Fruit fly (Drosophila melanogaster) whole organism, embryonic: ENCODE measurements around the gene wdb.

Experiments used
- Asciz ChIP-seq: fragments of 200-800 bp; sonication (Bioruptor generic); optimal IDR thresholded peaks from 2 replicates; lab custom pipeline; 2017; ENCODE audit warnings: missing biosample characterization, mild to moderate bottlenecking, missing genetic modification characterization, missing genetic modification reagents
- C15 ChIP-seq: fragments of 200-800 bp; sonication (Bioruptor generic); IDR thresholded peaks from 3 replicates; pipeline ENCODE4 v1.3.6; 2022; ENCODE audit warnings: missing biosample characterization, missing genetic modification characterization
- CG11695 ChIP-seq: fragments of 200-800 bp; sonication (Bioruptor generic); IDR thresholded peaks from 3 replicates; pipeline ENCODE4 v1.3.6; 2022; ENCODE audit warnings: missing biosample characterization, missing genetic modification characterization
- CG12104 ChIP-seq: fragments of 200-800 bp; sonication (Bioruptor generic); optimal IDR thresholded peaks from 3 replicates; lab custom pipeline; 2016; ENCODE audit warnings: missing biosample characterization, missing genetic modification characterization
- CG12391 ChIP-seq: fragments of 200-800 bp; sonication (Bioruptor generic); optimal IDR thresholded peaks from 3 replicates; lab custom pipeline; 2018; ENCODE audit warnings: missing biosample characterization, mild to moderate bottlenecking, missing genetic modification characterization, moderate library complexity
- CG16815 ChIP-seq: fragments of 200-800 bp; sonication (Bioruptor generic); optimal IDR thresholded peaks from 3 replicates; lab custom pipeline; 2017; ENCODE audit warnings: missing biosample characterization, mild to moderate bottlenecking, missing genetic modification characterization
- CG16863 ChIP-seq: fragments of 200-800 bp; sonication (Bioruptor generic); optimal IDR thresholded peaks from 3 replicates; lab custom pipeline; 2016; ENCODE audit warnings: missing biosample characterization, missing genetic modification characterization
- CG17568 ChIP-seq: fragments of 200-800 bp; sonication (Bioruptor generic); optimal IDR thresholded peaks from 2 replicates; lab custom pipeline; 2018; ENCODE audit warnings: missing biosample characterization, mild to moderate bottlenecking, missing genetic modification characterization, moderate library complexity
- CG31224 ChIP-seq: fragments of 200-800 bp; sonication (Bioruptor generic); IDR thresholded peaks from 2 replicates; pipeline ENCODE4 v1.3.6; 2022; ENCODE audit warnings: missing biosample characterization, missing genetic modification characterization
- CG34224 ChIP-seq: fragments of 200-800 bp; sonication (Bioruptor generic); IDR thresholded peaks from 3 replicates; pipeline ENCODE4 v1.3.6; 2022; ENCODE audit warnings: missing biosample characterization, missing genetic modification characterization; ENCODE audit not compliant: partially characterized antibody
- CG42726 ChIP-seq: fragments of 200-800 bp; sonication (Bioruptor generic); IDR thresholded peaks from 2 replicates; pipeline ENCODE4 v1.3.6; 2022; ENCODE audit warnings: missing biosample characterization, missing genetic modification characterization; ENCODE audit not compliant: partially characterized antibody
- CG4617 ChIP-seq: fragments of 200-800 bp; sonication (Bioruptor generic); optimal IDR thresholded peaks from 3 replicates; lab custom pipeline; 2016; ENCODE audit warnings: missing biosample characterization, missing genetic modification characterization, borderline replicate concordance
- CG6254 ChIP-seq: fragments of 200-800 bp; sonication (Bioruptor generic); optimal IDR thresholded peaks from 3 replicates; lab custom pipeline; 2017; ENCODE audit warnings: mild to moderate bottlenecking, missing biosample characterization, missing genetic modification reagents, missing genetic modification characterization
- CG6683 ChIP-seq: fragments of 200-800 bp; sonication (Bioruptor generic); optimal IDR thresholded peaks from 2 replicates; lab custom pipeline; 2017; ENCODE audit warnings: missing biosample characterization, mild to moderate bottlenecking, missing genetic modification characterization, missing genetic modification reagents
- CG7271 ChIP-seq: fragments of 200-800 bp; sonication (Bioruptor generic); optimal IDR thresholded peaks from 2 replicates; lab custom pipeline; 2018; ENCODE audit warnings: missing biosample characterization, mild to moderate bottlenecking, missing genetic modification characterization, moderate library complexity
- CG7372 ChIP-seq: fragments of 200-800 bp; sonication (Bioruptor generic); IDR thresholded peaks from 2 replicates; pipeline ENCODE4 v1.3.6; 2022; ENCODE audit warnings: missing biosample characterization, missing genetic modification characterization
- CG7745 ChIP-seq: fragments of 200-800 bp; sonication (Bioruptor generic); optimal IDR thresholded peaks from 2 replicates; lab custom pipeline; 2018; ENCODE audit warnings: missing biosample characterization, mild to moderate bottlenecking, missing genetic modification characterization, moderate library complexity
- CG7928 ChIP-seq: fragments of 200-800 bp; sonication (Bioruptor generic); optimal IDR thresholded peaks from 2 replicates; lab custom pipeline; 2017; ENCODE audit warnings: missing biosample characterization, mild to moderate bottlenecking, missing genetic modification characterization
- CG8281 ChIP-seq: fragments of 200-800 bp; sonication (Bioruptor generic); optimal IDR thresholded peaks from 2 replicates; lab custom pipeline; 2018; ENCODE audit warnings: missing biosample characterization, mild to moderate bottlenecking, missing genetic modification characterization, moderate library complexity
- Dref ChIP-seq: fragments of 200-800 bp; sonication (Bioruptor generic); IDR thresholded peaks from 2 replicates; pipeline ENCODE4 v1.3.6; 2022; ENCODE audit warnings: missing biosample characterization, missing genetic modification characterization
- Fer3 ChIP-seq: fragments of 200-800 bp; sonication (Bioruptor generic); optimal IDR thresholded peaks from 2 replicates; lab custom pipeline; 2018; ENCODE audit warnings: missing biosample characterization, mild to moderate bottlenecking, missing genetic modification characterization, moderate library complexity
- HLHmδ ChIP-seq: fragments of 200-800 bp; sonication (Bioruptor generic); optimal IDR thresholded peaks from 2 replicates; lab custom pipeline; 2018; ENCODE audit warnings: missing biosample characterization, mild to moderate bottlenecking, missing genetic modification characterization, moderate library complexity
- Hey ChIP-seq: fragments of 200-800 bp; sonication (Bioruptor generic); optimal IDR thresholded peaks from 3 replicates; lab custom pipeline; 2018; ENCODE audit warnings: missing biosample characterization, mild to moderate bottlenecking, missing genetic modification characterization
- NC2α ChIP-seq: fragments of 200-800 bp; sonication (Bioruptor generic); optimal IDR thresholded peaks from 2 replicates; lab custom pipeline; 2016; ENCODE audit warnings: missing biosample characterization, missing genetic modification characterization
- NFAT ChIP-seq: fragments of 200-800 bp; sonication (Bioruptor generic); IDR thresholded peaks from 2 replicates; pipeline ENCODE4 v1.3.6; 2022; ENCODE audit warnings: missing biosample characterization, missing genetic modification characterization
- NK7.1 ChIP-seq: fragments of 200-800 bp; sonication (Bioruptor generic); optimal IDR thresholded peaks from 3 replicates; lab custom pipeline; 2016; ENCODE audit warnings: missing biosample characterization, missing genetic modification characterization
- Nf-YB ChIP-seq: fragments of 200-800 bp; sonication (Bioruptor generic); optimal IDR thresholded peaks from 3 replicates; lab custom pipeline; 2019; ENCODE audit warnings: missing biosample characterization, mild to moderate bottlenecking, missing genetic modification characterization, moderate library complexity
- Optix ChIP-seq: fragments of 200-800 bp; sonication (Bioruptor generic); IDR thresholded peaks from 3 replicates; pipeline ENCODE4 v1.3.6; 2022; ENCODE audit warnings: missing biosample characterization, missing genetic modification characterization
- Xbp1 ChIP-seq: fragments of 200-800 bp; sonication (Bioruptor generic); optimal IDR thresholded peaks from 3 replicates; lab custom pipeline; 2016; ENCODE audit warnings: missing biosample characterization, mild to moderate bottlenecking, missing genetic modification characterization
- aop ChIP-seq: fragments of 200-800 bp; sonication (Bioruptor generic); IDR thresholded peaks from 2 replicates; pipeline ENCODE4 v1.3.6; 2022; ENCODE audit warnings: missing biosample characterization, missing genetic modification characterization
- ap ChIP-seq: fragments of 200-800 bp; sonication (Bioruptor generic); IDR thresholded peaks from 2 replicates; pipeline ENCODE4 v1.3.6; 2022; ENCODE audit warnings: missing biosample characterization, missing genetic modification characterization
- ato ChIP-seq: fragments of 200-800 bp; sonication (Bioruptor generic); IDR thresholded peaks from 2 replicates; pipeline ENCODE4 v1.3.6; 2022; ENCODE audit warnings: missing biosample characterization, missing genetic modification characterization; ENCODE audit not compliant: partially characterized antibody
- bab2 ChIP-seq: fragments of 200-800 bp; sonication (Bioruptor generic); optimal IDR thresholded peaks from 2 replicates; lab custom pipeline; 2016; ENCODE audit warnings: missing biosample characterization, missing genetic modification characterization
- bbx ChIP-seq: fragments of 200-800 bp; sonication (Bioruptor generic); IDR thresholded peaks from 2 replicates; pipeline ENCODE4 v1.3.6; 2022; ENCODE audit warnings: missing biosample characterization, missing genetic modification characterization; ENCODE audit not compliant: partially characterized antibody
- bowl ChIP-seq: fragments of 200-800 bp; sonication (Bioruptor generic); IDR thresholded peaks from 2 replicates; pipeline ENCODE4 v1.3.6; 2022; ENCODE audit warnings: missing biosample characterization, missing genetic modification characterization
- dan ChIP-seq: fragments of 200-800 bp; sonication (Bioruptor generic); IDR thresholded peaks from 2 replicates; pipeline ENCODE4 v1.3.6; 2022; ENCODE audit warnings: missing biosample characterization, missing genetic modification characterization
- disco-r ChIP-seq: fragments of 200-800 bp; sonication (Bioruptor generic); optimal IDR thresholded peaks from 2 replicates; lab custom pipeline; 2016; ENCODE audit warnings: missing biosample characterization, missing genetic modification characterization
- dm ChIP-seq: fragments of 200-800 bp; sonication (Bioruptor generic); optimal IDR thresholded peaks from 3 replicates; lab custom pipeline; 2016; ENCODE audit warnings: missing biosample characterization, missing genetic modification characterization
- ham ChIP-seq: fragments of 200-800 bp; sonication (Bioruptor generic); IDR thresholded peaks from 2 replicates; pipeline ENCODE4 v1.3.6; 2022; ENCODE audit warnings: missing biosample characterization, missing genetic modification characterization
- insv ChIP-seq, 2 experiments: fragments of 200-800 bp; sonication (Bioruptor generic); optimal IDR thresholded peaks; 3 replicates each; lab custom pipeline; 2016 to 2018; ENCODE audit warnings: missing biosample characterization in 2 of 2, missing genetic modification characterization in 2 of 2
- knrl ChIP-seq: fragments of 200-800 bp; sonication (Bioruptor generic); IDR thresholded peaks from 3 replicates; pipeline ENCODE4 v1.3.6; 2022; ENCODE audit warnings: missing biosample characterization, missing genetic modification characterization; ENCODE audit not compliant: partially characterized antibody
- lmd ChIP-seq: fragments of 200-800 bp; sonication (Bioruptor generic); IDR thresholded peaks from 2 replicates; pipeline ENCODE4 v1.3.6; 2022; ENCODE audit warnings: missing biosample characterization, missing genetic modification characterization
- pb ChIP-seq: fragments of 200-800 bp; sonication (Bioruptor generic); optimal IDR thresholded peaks from 3 replicates; lab custom pipeline; 2016; ENCODE audit warnings: missing biosample characterization, missing genetic modification characterization
- pros ChIP-seq: fragments of 200-800 bp; sonication (Bioruptor generic); optimal IDR thresholded peaks from 3 replicates; lab custom pipeline; 2019; ENCODE audit warnings: missing biosample characterization, mild to moderate bottlenecking, missing genetic modification characterization, moderate library complexity
- scrt ChIP-seq: fragments of 200-800 bp; sonication (Bioruptor generic); optimal IDR thresholded peaks from 2 replicates; lab custom pipeline; 2018; ENCODE audit warnings: missing biosample characterization, mild to moderate bottlenecking, missing genetic modification characterization, moderate library complexity
- slbo ChIP-seq: fragments of 200-800 bp; sonication (Bioruptor generic); IDR thresholded peaks from 2 replicates; pipeline ENCODE4 v1.3.6; 2022; ENCODE audit warnings: missing biosample characterization, missing genetic modification characterization
- slou ChIP-seq: fragments of 200-800 bp; sonication (Bioruptor generic); optimal IDR thresholded peaks from 3 replicates; lab custom pipeline; 2016; ENCODE audit warnings: missing biosample characterization, missing genetic modification characterization
- ssp ChIP-seq: fragments of 200-800 bp; sonication (Bioruptor generic); IDR thresholded peaks from 2 replicates; pipeline ENCODE4 v1.3.6; 2022; ENCODE audit warnings: missing biosample characterization, missing genetic modification characterization
- toy ChIP-seq: fragments of 200-800 bp; sonication (Bioruptor generic); IDR thresholded peaks from 2 replicates; pipeline ENCODE4 v1.3.6; 2022; ENCODE audit warnings: missing biosample characterization, missing genetic modification characterization
- usp ChIP-seq: fragments of >200 bp; optimal IDR thresholded peaks from 2 replicates; lab custom pipeline; 2017; ENCODE audit warnings: missing biosample characterization, missing genetic modification characterization
- zen ChIP-seq: fragments of 200-800 bp; sonication (Bioruptor generic); optimal IDR thresholded peaks from 3 replicates; lab custom pipeline; 2018; ENCODE audit warnings: missing biosample characterization, mild to moderate bottlenecking, missing genetic modification characterization, moderate library complexity

The wdb gene

dm6 chr3R:27581263-27581868, 675 bp downstream of the wdb start (continued):
- TF ChIP-seq Xbp1 (GFP tag; lab: Kevin White, UChicago) = peak; percentile 48
- no peak for TF ChIP-seq insv (GFP tag; optimal IDR thresholded peaks at IDR 0.05; lab: Kevin White, UChicago)
- TF ChIP-seq CG12104 (GFP tag; lab: Kevin White, UChicago) = no peak
- no peak for TF ChIP-seq CG17568 (GFP tag; lab: Kevin White, UChicago)
- no peak for TF ChIP-seq CG4617 (GFP tag; lab: Kevin White, UChicago)
- peak; percentile 41 for TF ChIP-seq Fer3 (tag; lab: Kevin White, UChicago)
- TF ChIP-seq CG34224 (GFP tag; lab: Robert Waterston, UW) = no peak
- TF ChIP-seq CG31224 (GFP tag; lab: Robert Waterston, UW) = no peak
- no peak for TF ChIP-seq slbo (GFP tag; lab: Robert Waterston, UW)
- TF ChIP-seq zen (tag; lab: Kevin White, UChicago) = no peak
- no peak for TF ChIP-seq NK7.1
- TF ChIP-seq CG7745 (tag; lab: Kevin White, UChicago) = no peak
- TF ChIP-seq CG42726 = no peak
- TF ChIP-seq ap (GFP tag; lab: Robert Waterston, UW) = no peak
- TF ChIP-seq usp (GFP tag; lab: Kevin White, UChicago) = no peak
- TF ChIP-seq CG7271 = peak; percentile 41
- no peak for TF ChIP-seq CG11695 (GFP tag; lab: Robert Waterston, UW)
- TF ChIP-seq CG16815 = no peak
- no peak for TF ChIP-seq toy
- TF ChIP-seq CG8281 = no peak
- TF ChIP-seq C15 (GFP tag; lab: Robert Waterston, UW) = no peak
- peak; percentile 53 for TF ChIP-seq bab2 (GFP tag; lab: Kevin White, UChicago)
- peak; percentile 50 for TF ChIP-seq scrt (GFP tag; lab: Kevin White, UChicago)
- TF ChIP-seq CG6683 (GFP tag; lab: Kevin White, UChicago) = peak; percentile 59
- TF ChIP-seq CG12391 (tag; lab: Kevin White, UChicago) = peak; percentile 62
- TF ChIP-seq Hey (tag; lab: Kevin White, UChicago) = peak; percentile 3
- TF ChIP-seq CG7372 (GFP tag; lab: Robert Waterston, UW) = no peak
- no peak for TF ChIP-seq NFAT (GFP tag; lab: Robert Waterston, UW)
- TF ChIP-seq CG16863 (GFP tag; lab: Kevin White, UChicago) = peak; percentile 35
- TF ChIP-seq Asciz (GFP tag; lab: Kevin White, UChicago) = peak; percentile 53
- peak; percentile 28 for TF ChIP-seq dm
- TF ChIP-seq lmd (GFP tag; lab: Robert Waterston, UW) = no peak
- no peak for TF ChIP-seq slou (GFP tag; lab: Kevin White, UChicago)
- no peak for TF ChIP-seq pros (GFP tag; lab: Kevin White, UChicago)
- TF ChIP-seq disco-r (GFP tag; lab: Kevin White, UChicago) = no peak
- TF ChIP-seq HLHmδ = peak; percentile 9
- TF ChIP-seq aop = no peak
- TF ChIP-seq knrl (GFP tag; lab: Robert Waterston, UW) = no peak
- TF ChIP-seq ssp = no peak
- no peak for TF ChIP-seq Dref
- TF ChIP-seq dan (GFP tag; lab: Robert Waterston, UW) = no peak
- TF ChIP-seq NC2α = no peak
- no peak for TF ChIP-seq pb (GFP tag; lab: Kevin White, UChicago)
- peak; percentile 48 for TF ChIP-seq CG6254
- TF ChIP-seq Optix (GFP tag; lab: Robert Waterston, UW) = no peak
- no peak for TF ChIP-seq ham
- TF ChIP-seq bowl (GFP tag; lab: Robert Waterston, UW) = no peak
- no peak for TF ChIP-seq bbx (GFP tag; lab: Robert Waterston, UW)
- no peak for TF ChIP-seq CG7928 (GFP tag; lab: Kevin White, UChicago)
- no peak for TF ChIP-seq ato (GFP tag; lab: Robert Waterston, UW)
- TF ChIP-seq Nf-YB (GFP tag; lab: Kevin White, UChicago) = peak; percentile 20
